Fruit fly (Drosophila melanogaster) whole organism, embryonic: Measurements from ENCODE around the gene Rtc1.

Experiments
- Bdp1 ChIP-seq: fragments of 200-800 bp; sonication (Bioruptor generic); optimal IDR thresholded peaks from 3 replicates; lab custom pipeline; 2016; ENCODE audit warnings: missing biosample characterization, missing genetic modification characterization
- CG1024 ChIP-seq: fragments of 200-800 bp; sonication (Bioruptor generic); IDR thresholded peaks from 2 replicates; pipeline ENCODE4 v1.3.6; 2022; ENCODE audit warnings: missing biosample characterization, missing genetic modification characterization
- CG10321 ChIP-seq: fragments of 200-800 bp; sonication (Bioruptor generic); IDR thresholded peaks from 2 replicates; pipeline ENCODE4 v1.3.6; 2022; ENCODE audit warnings: missing biosample characterization, missing genetic modification characterization
- CG10462 ChIP-seq: fragments of 200-800 bp; sonication (Bioruptor generic); optimal IDR thresholded peaks from 2 replicates; lab custom pipeline; 2016; ENCODE audit warnings: missing biosample characterization, missing genetic modification characterization
- CG10654 ChIP-seq: fragments of 200-800 bp; sonication (Bioruptor generic); optimal IDR thresholded peaks from 2 replicates; lab custom pipeline; 2016; ENCODE audit warnings: missing biosample characterization, missing genetic modification characterization
- CG11696 ChIP-seq: fragments of 200-800 bp; sonication (Bioruptor generic); IDR thresholded peaks from 2 replicates; pipeline ENCODE4 v1.3.6; 2022; ENCODE audit warnings: missing biosample characterization, missing genetic modification characterization
- CG11723 ChIP-seq: fragments of 200-800 bp; sonication (Bioruptor generic); optimal IDR thresholded peaks from 2 replicates; lab custom pipeline; 2017; ENCODE audit warnings: missing biosample characterization, mild to moderate bottlenecking, missing genetic modification characterization
- CG12236 ChIP-seq: fragments of 200-800 bp; sonication (Bioruptor generic); optimal IDR thresholded peaks from 2 replicates; lab custom pipeline; 2016; ENCODE audit warnings: missing biosample characterization, missing genetic modification characterization
- CG12391 ChIP-seq: fragments of 200-800 bp; sonication (Bioruptor generic); optimal IDR thresholded peaks from 3 replicates; lab custom pipeline; 2018; ENCODE audit warnings: missing biosample characterization, mild to moderate bottlenecking, missing genetic modification characterization, moderate library complexity
- CG12659 ChIP-seq: fragments of 200-800 bp; sonication (Bioruptor generic); optimal IDR thresholded peaks from 3 replicates; lab custom pipeline; 2017; ENCODE audit warnings: mild to moderate bottlenecking, missing biosample characterization, missing genetic modification reagents, missing genetic modification characterization
- CG13424 ChIP-seq: fragments of 200-800 bp; sonication (Bioruptor generic); optimal IDR thresholded peaks from 2 replicates; lab custom pipeline; 2019; ENCODE audit warnings: missing biosample characterization, mild to moderate bottlenecking, missing genetic modification characterization, moderate library complexity
- CG13894 ChIP-seq: fragments of 200-800 bp; sonication (Bioruptor generic); optimal IDR thresholded peaks from 3 replicates; lab custom pipeline; 2018; ENCODE audit warnings: missing biosample characterization, mild to moderate bottlenecking, missing genetic modification characterization, moderate library complexity
- CG15269 ChIP-seq: fragments of 200-800 bp; sonication (Bioruptor generic); optimal IDR thresholded peaks from 2 replicates; lab custom pipeline; 2018; ENCODE audit warnings: missing biosample characterization, mild to moderate bottlenecking, missing genetic modification characterization, moderate library complexity
- CG15696 ChIP-seq: fragments of 200-800 bp; sonication (Bioruptor generic); optimal IDR thresholded peaks from 2 replicates; lab custom pipeline; 2019; ENCODE audit warnings: missing biosample characterization, mild to moderate bottlenecking, missing genetic modification characterization, moderate library complexity
- CG17912 ChIP-seq: fragments of 200-800 bp; sonication (Bioruptor generic); optimal IDR thresholded peaks from 2 replicates; lab custom pipeline; 2018; ENCODE audit warnings: missing biosample characterization, mild to moderate bottlenecking, missing genetic modification characterization
- CG2120 ChIP-seq: fragments of 200-800 bp; sonication (Bioruptor generic); optimal IDR thresholded peaks from 3 replicates; lab custom pipeline; 2016; ENCODE audit warnings: missing biosample characterization, missing genetic modification characterization
- CG4820 ChIP-seq: fragments of 200-800 bp; sonication (Bioruptor generic); optimal IDR thresholded peaks from 3 replicates; lab custom pipeline; 2016; ENCODE audit warnings: missing biosample characterization, missing genetic modification characterization
- CG4854 ChIP-seq: fragments of 200-800 bp; sonication (Bioruptor generic); optimal IDR thresholded peaks from 2 replicates; lab custom pipeline; 2016; ENCODE audit warnings: missing biosample characterization, missing genetic modification characterization, inconsistent platforms
- CG6272 ChIP-seq: fragments of 200-800 bp; sonication (Bioruptor generic); IDR thresholded peaks from 2 replicates; pipeline ENCODE4 v1.3.6; 2022; ENCODE audit warnings: missing biosample characterization, missing genetic modification characterization
- CG7372 ChIP-seq: fragments of 200-800 bp; sonication (Bioruptor generic); IDR thresholded peaks from 2 replicates; pipeline ENCODE4 v1.3.6; 2022; ENCODE audit warnings: missing biosample characterization, missing genetic modification characterization
- CG8290 ChIP-seq, 3 experiments: fragments of 200-800 bp; sonication (Bioruptor generic); optimal IDR thresholded peaks; 2 replicates each; lab custom pipeline; 2016 to 2019; ENCODE audit warnings: missing biosample characterization in 3 of 3, missing genetic modification characterization in 3 of 3, mild to moderate bottlenecking in 2 of 3, moderate library complexity in 1 of 3
- CTCF ChIP-seq: fragments of 200-800 bp; sonication (Bioruptor generic); optimal IDR thresholded peaks from 2 replicates; lab custom pipeline; 2017; ENCODE audit warnings: missing biosample characterization, mild to moderate bottlenecking, missing genetic modification characterization, moderate library complexity
- Dek ChIP-seq: fragments of 200-800 bp; sonication (Bioruptor generic); optimal IDR thresholded peaks from 3 replicates; lab custom pipeline; 2019; ENCODE audit warnings: missing biosample characterization, mild to moderate bottlenecking, missing genetic modification characterization, moderate library complexity
- Dip2 ChIP-seq: fragments of 200-800 bp; sonication (Bioruptor generic); IDR thresholded peaks from 2 replicates; pipeline ENCODE4 v1.3.6; 2022; ENCODE audit warnings: missing biosample characterization, missing genetic modification characterization
- Doc3 ChIP-seq: fragments of 200-800 bp; sonication (Bioruptor generic); IDR thresholded peaks from 3 replicates; pipeline ENCODE4 v1.3.6; 2022; ENCODE audit warnings: missing biosample characterization, missing genetic modification characterization; ENCODE audit not compliant: partially characterized antibody
- E2f2 ChIP-seq: fragments of 200-800 bp; sonication (Bioruptor generic); IDR thresholded peaks from 2 replicates; pipeline ENCODE4 v1.3.6; 2022; ENCODE audit warnings: missing biosample characterization, missing genetic modification characterization
- Eip74EF ChIP-seq, 2 experiments: fragments of 200-800 bp in 1 of 2; fragments of >200 bp in 1 of 2; sonication (Bioruptor generic) in 1 of 2; optimal IDR thresholded peaks; 2 replicates each; lab custom pipeline; 2017 to 2019; ENCODE audit warnings: missing biosample characterization in 2 of 2, missing genetic modification characterization in 2 of 2, mild to moderate bottlenecking in 1 of 2, moderate library complexity in 1 of 2
- H15 ChIP-seq: fragments of 200-800 bp; sonication (Bioruptor generic); IDR thresholded peaks from 3 replicates; pipeline ENCODE4 v1.3.6; 2022; ENCODE audit warnings: missing biosample characterization, missing genetic modification characterization
- HLH3B ChIP-seq: fragments of 200-800 bp; sonication (Bioruptor generic); IDR thresholded peaks from 2 replicates; pipeline ENCODE4 v1.3.6; 2022; ENCODE audit warnings: missing biosample characterization, missing genetic modification characterization
- Hey ChIP-seq: fragments of 200-800 bp; sonication (Bioruptor generic); optimal IDR thresholded peaks from 3 replicates; lab custom pipeline; 2018; ENCODE audit warnings: missing biosample characterization, mild to moderate bottlenecking, missing genetic modification characterization
- MTF-1 ChIP-seq: fragments of 200-800 bp; sonication (Bioruptor generic); optimal IDR thresholded peaks from 2 replicates; lab custom pipeline; 2018; ENCODE audit warnings: missing biosample characterization, mild to moderate bottlenecking, missing genetic modification characterization, borderline replicate concordance
- Mes4 ChIP-seq: fragments of 200-800 bp; sonication (Bioruptor generic); optimal IDR thresholded peaks from 2 replicates; lab custom pipeline; 2016; ENCODE audit warnings: missing biosample characterization, missing genetic modification characterization
- NK7.1 ChIP-seq: fragments of 200-800 bp; sonication (Bioruptor generic); optimal IDR thresholded peaks from 3 replicates; lab custom pipeline; 2016; ENCODE audit warnings: missing biosample characterization, missing genetic modification characterization
- Six4 ChIP-seq: fragments of 200-800 bp; sonication (Bioruptor generic); optimal IDR thresholded peaks from 2 replicates; lab custom pipeline; 2016; ENCODE audit warnings: missing biosample characterization, missing genetic modification characterization
- chif ChIP-seq, 2 experiments: fragments of 200-800 bp; sonication (Bioruptor generic); optimal IDR thresholded peaks; 3 replicates each; lab custom pipeline; 2016; ENCODE audit warnings: missing biosample characterization in 2 of 2, missing genetic modification characterization in 2 of 2
- dimm ChIP-seq: fragments of 200-800 bp; sonication (Bioruptor generic); IDR thresholded peaks from 2 replicates; pipeline ENCODE4 v1.3.6; 2022; ENCODE audit warnings: missing biosample characterization, missing genetic modification characterization
- dmrt99B ChIP-seq: fragments of 200-800 bp; sonication (Bioruptor generic); optimal IDR thresholded peaks from 2 replicates; lab custom pipeline; 2018; ENCODE audit warnings: missing biosample characterization, mild to moderate bottlenecking, missing genetic modification characterization, moderate library complexity
- ewg ChIP-seq: fragments of 200-800 bp; sonication (Bioruptor generic); optimal IDR thresholded peaks from 3 replicates; lab custom pipeline; 2017; ENCODE audit warnings: mild to moderate bottlenecking, missing biosample characterization, missing genetic modification reagents, missing genetic modification characterization
- gem ChIP-seq: fragments of 200-800 bp; sonication (Bioruptor generic); optimal IDR thresholded peaks from 2 replicates; lab custom pipeline; 2019; ENCODE audit warnings: missing biosample characterization, mild to moderate bottlenecking, missing genetic modification characterization, moderate library complexity
- gfzf ChIP-seq: fragments of 200-800 bp; sonication (Bioruptor generic); optimal IDR thresholded peaks from 2 replicates; lab custom pipeline; 2016; ENCODE audit warnings: missing biosample characterization, mild to moderate bottlenecking, missing genetic modification characterization, moderate library complexity
- gro ChIP-seq: fragments of 200-800 bp; sonication (Bioruptor generic); optimal IDR thresholded peaks from 2 replicates; lab custom pipeline; 2016; ENCODE audit warnings: missing biosample characterization, missing genetic modification characterization
- insv ChIP-seq, 2 experiments: fragments of 200-800 bp; sonication (Bioruptor generic); optimal IDR thresholded peaks; 3 replicates each; lab custom pipeline; 2016 to 2018; ENCODE audit warnings: missing biosample characterization in 2 of 2, missing genetic modification characterization in 2 of 2
- pita ChIP-seq: fragments of 200-800 bp; sonication (Bioruptor generic); optimal IDR thresholded peaks from 2 replicates; lab custom pipeline; 2017; ENCODE audit warnings: missing biosample characterization, mild to moderate bottlenecking, missing genetic modification characterization
- pros ChIP-seq: fragments of 200-800 bp; sonication (Bioruptor generic); optimal IDR thresholded peaks from 3 replicates; lab custom pipeline; 2019; ENCODE audit warnings: missing biosample characterization, mild to moderate bottlenecking, missing genetic modification characterization, moderate library complexity
- ro ChIP-seq: fragments of 200-800 bp; sonication (Bioruptor generic); IDR thresholded peaks from 2 replicates; pipeline ENCODE4 v1.3.6; 2022; ENCODE audit warnings: missing biosample characterization, missing genetic modification characterization
- sens-2 ChIP-seq: fragments of 200-800 bp; sonication (Bioruptor generic); IDR thresholded peaks from 2 replicates; pipeline ENCODE4 v1.3.6; 2022; ENCODE audit warnings: missing biosample characterization, missing genetic modification characterization
- sima ChIP-seq: fragments of 200-800 bp; sonication (Bioruptor generic); optimal IDR thresholded peaks from 2 replicates; lab custom pipeline; 2016; ENCODE audit warnings: missing biosample characterization, missing genetic modification characterization
- trh ChIP-seq: fragments of 200-800 bp; sonication (Bioruptor generic); optimal IDR thresholded peaks from 2 replicates; lab custom pipeline; 2016; ENCODE audit warnings: missing biosample characterization, missing genetic modification characterization
- unpg ChIP-seq: fragments of 200-800 bp; sonication (Bioruptor generic); optimal IDR thresholded peaks from 3 replicates; lab custom pipeline; 2018; ENCODE audit warnings: missing biosample characterization, mild to moderate bottlenecking, missing genetic modification characterization, moderate library complexity
- zen ChIP-seq: fragments of 200-800 bp; sonication (Bioruptor generic); optimal IDR thresholded peaks from 3 replicates; lab custom pipeline; 2018; ENCODE audit warnings: missing biosample characterization, mild to moderate bottlenecking, missing genetic modification characterization, moderate library complexity

The Rtc1 gene

dm6 chrX:13756776-13757312, at the start of gene Rtc1, which contains the start of gene CG32625:
Gene Rtc1 (plus strand): TSS chrX:13757179.
Gene CG32625 (minus strand): TSS chrX:13756826.
- peak; percentile 57 for TF ChIP-seq CG1024 (GFP tag; lab: Robert Waterston, UW)
- TF ChIP-seq Hey (tag; lab: Kevin White, UChicago): no peak
- TF ChIP-seq insv (GFP tag; optimal IDR thresholded peaks at IDR 0.05; lab: Kevin White, UChicago): no peak
- no peak for TF ChIP-seq CG11723 (GFP tag; lab: Kevin White, UChicago)
- peak; percentile 24 for TF ChIP-seq zen (tag; lab: Kevin White, UChicago)
- TF ChIP-seq CG15269 (tag; lab: Kevin White, UChicago): peak; percentile 68
- TF ChIP-seq gfzf (GFP tag; lab: Kevin White, UChicago): peak; percentile 50
- peak; percentile 25 for TF ChIP-seq Dek (tag; lab: Kevin White, UChicago)
- peak; percentile 61 for TF ChIP-seq CG15696
- TF ChIP-seq gro (GFP tag; lab: Kevin White, UChicago): no peak
- no peak for TF ChIP-seq CG10462 (GFP tag; lab: Kevin White, UChicago)
- peak; percentile 44; the same call in 1 of the 3 replicates for TF ChIP-seq H15
- peak; percentile 50 for TF ChIP-seq dmrt99B
- no peak for TF ChIP-seq sima (GFP tag; lab: Kevin White, UChicago)
- no peak for TF ChIP-seq trh (GFP tag; lab: Kevin White, UChicago)
- TF ChIP-seq CG12236 (GFP tag; lab: Kevin White, UChicago): no peak
- no peak for TF ChIP-seq dimm (GFP tag; lab: Robert Waterston, UW)
- peak; percentile 10 for TF ChIP-seq ewg (GFP tag; lab: Kevin White, UChicago)
- TF ChIP-seq Six4 (GFP tag; lab: Kevin White, UChicago): peak; percentile 16
- TF ChIP-seq CG10321 (GFP tag; lab: Robert Waterston, UW): no peak
- TF ChIP-seq CG17912: no peak
- TF ChIP-seq pros: no peak
- peak; percentile 13 for TF ChIP-seq CG10654 (GFP tag; lab: Kevin White, UChicago)
- peak; percentile 74 for TF ChIP-seq gem (tag; lab: Kevin White, UChicago)
- peak; percentile 66 for TF ChIP-seq CG12659 (GFP tag; lab: Kevin White, UChicago)
- peak; percentile 42 for TF ChIP-seq CG2120
- peak; percentile 75 for TF ChIP-seq CG12391 (tag; lab: Kevin White, UChicago)
- TF ChIP-seq HLH3B: peak; percentile 27; the same call in 1 of the 2 replicates
- TF ChIP-seq Mes4 (GFP tag; lab: Kevin White, UChicago): no peak
- no peak for TF ChIP-seq ro (GFP tag; lab: Robert Waterston, UW)
- no peak for TF ChIP-seq sens-2 (GFP tag; lab: Robert Waterston, UW)
- TF ChIP-seq CG8290 (GFP tag; optimal IDR thresholded peaks at IDR 0.05; lab: Kevin White, UChicago): peak; percentile 13
- TF ChIP-seq CG8290 (tag; optimal IDR thresholded peaks at IDR 0.05; lab: Kevin White, UChicago): peak; percentile 30 to 57
- TF ChIP-seq CG4854 (GFP tag; lab: Kevin White, UChicago): peak; percentile 21
- no peak for TF ChIP-seq pita (GFP tag; lab: Kevin White, UChicago)
- peak; percentile 54 for TF ChIP-seq CG13894 (tag; lab: Kevin White, UChicago)
- peak; percentile 61 for TF ChIP-seq E2f2 (GFP tag; lab: Robert Waterston, UW)
- TF ChIP-seq CG13424 (tag; lab: Kevin White, UChicago): peak; percentile 60
- TF ChIP-seq Doc3 (GFP tag; lab: Robert Waterston, UW): peak; percentile 34; the same call in 1 of the 3 replicates
- TF ChIP-seq CG7372 (GFP tag; lab: Robert Waterston, UW): no peak
- peak; percentile 61 for TF ChIP-seq unpg (GFP tag; lab: Kevin White, UChicago)
- no peak for TF ChIP-seq chif (GFP tag; optimal IDR thresholded peaks at IDR 0.05; lab: Kevin White, UChicago)
- no peak for TF ChIP-seq Bdp1 (GFP tag; lab: Kevin White, UChicago)
- no peak for TF ChIP-seq CG4820 (GFP tag; lab: Kevin White, UChicago)
- TF ChIP-seq Dip2 (GFP tag; lab: Robert Waterston, UW): no peak
- TF ChIP-seq CG6272 (GFP tag; lab: Robert Waterston, UW): no peak
- TF ChIP-seq Eip74EF (GFP tag; optimal IDR thresholded peaks at IDR 0.05; lab: Kevin White, UChicago): no peak
- no peak for TF ChIP-seq CG11696 (GFP tag; lab: Robert Waterston, UW)
- no peak for TF ChIP-seq CTCF (GFP tag; lab: Kevin White, UChicago)
- no peak for TF ChIP-seq NK7.1
- no peak for TF ChIP-seq MTF-1 (GFP tag; lab: Kevin White, UChicago)
